Fruit fly (Drosophila melanogaster) Kc167 (cell line): ENCODE results near the gene CG1695.

ENCODE experiments used
- Myc ChIP-seq: fragments of >200 bp; optimal IDR thresholded peaks from 2 replicates; lab custom pipeline; 2017; ENCODE audit warnings: missing external identifiers
- Sin3A ChIP-seq: fragments of >200 bp; optimal IDR thresholded peaks from 2 replicates; lab custom pipeline; 2018; ENCODE audit warnings: missing external identifiers
- h ChIP-seq: fragments of >200 bp; optimal IDR thresholded peaks from 3 replicates; lab custom pipeline; 2018; ENCODE audit warnings: missing external identifiers
- psq ChIP-seq: fragments of >200 bp; optimal IDR thresholded peaks from 2 replicates; lab custom pipeline; 2017; ENCODE audit warnings: missing external identifiers
- ttk ChIP-seq: sonication (Bioruptor generic); optimal IDR thresholded peaks from 2 replicates; lab custom pipeline; 2017; ENCODE audit warnings: missing external identifiers

dm6 chrX:20468192-20468591 lies 34.4 kb downstream of the CG1695 start:
- no peak for TF ChIP-seq psq
- no peak for TF ChIP-seq Sin3A
- TF ChIP-seq Myc, result no peak
- TF ChIP-seq ttk (lab: Kevin White, UChicago), result no peak
- TF ChIP-seq h (lab: Kevin White, UChicago), result no peak
